Fruit fly (Drosophila melanogaster) whole organism, prepupa: ENCODE measurements around the gene CG13970.

Experiments used
- CG10669 ChIP-seq: fragments of 200-800 bp; sonication (Bioruptor generic); optimal IDR thresholded peaks from 3 replicates; lab custom pipeline; 2018; ENCODE audit warnings: missing biosample characterization, mild to moderate bottlenecking, missing genetic modification characterization, moderate library complexity
- CG3919 ChIP-seq: fragments of 200-800 bp; sonication (Bioruptor generic); optimal IDR thresholded peaks from 3 replicates; lab custom pipeline; 2016; ENCODE audit warnings: missing biosample characterization, missing genetic modification characterization
- CG8119 ChIP-seq: fragments of 200-800 bp; sonication (Bioruptor generic); IDR thresholded peaks from 3 replicates; pipeline ENCODE4 v1.3.6; 2022; ENCODE audit warnings: missing biosample characterization, missing genetic modification characterization
- CG8319 ChIP-seq: fragments of 200-800 bp; sonication (Bioruptor generic); optimal IDR thresholded peaks from 3 replicates; lab custom pipeline; 2016; ENCODE audit warnings: missing biosample characterization, missing genetic modification characterization
- CG8632 ChIP-seq: fragments of 200-800 bp; sonication (Bioruptor generic); optimal IDR thresholded peaks from 3 replicates; lab custom pipeline; 2016; ENCODE audit warnings: missing biosample characterization, missing genetic modification characterization
- Gug ChIP-seq: fragments of 200-800 bp; sonication (Bioruptor generic); IDR thresholded peaks from 2 replicates; pipeline ENCODE4 v1.3.6; 2022; ENCODE audit warnings: missing biosample characterization, missing genetic modification characterization
- OdsH ChIP-seq: fragments of 200-800 bp; sonication (Bioruptor generic); optimal IDR thresholded peaks from 3 replicates; lab custom pipeline; 2016; ENCODE audit warnings: missing biosample characterization, missing genetic modification characterization
- fd59A ChIP-seq: fragments of 200-800 bp; sonication (Bioruptor generic); optimal IDR thresholded peaks from 2 replicates; lab custom pipeline; 2017; ENCODE audit warnings: missing biosample characterization, mild to moderate bottlenecking, missing genetic modification characterization, missing genetic modification reagents
- salr ChIP-seq, 2 experiments: fragments of 200-800 bp; sonication (Bioruptor generic); optimal IDR thresholded peaks; 3 replicates each; lab custom pipeline; 2016 to 2018; ENCODE audit warnings: missing biosample characterization in 2 of 2, missing genetic modification characterization in 2 of 2, mild to moderate bottlenecking in 1 of 2

DNA sequence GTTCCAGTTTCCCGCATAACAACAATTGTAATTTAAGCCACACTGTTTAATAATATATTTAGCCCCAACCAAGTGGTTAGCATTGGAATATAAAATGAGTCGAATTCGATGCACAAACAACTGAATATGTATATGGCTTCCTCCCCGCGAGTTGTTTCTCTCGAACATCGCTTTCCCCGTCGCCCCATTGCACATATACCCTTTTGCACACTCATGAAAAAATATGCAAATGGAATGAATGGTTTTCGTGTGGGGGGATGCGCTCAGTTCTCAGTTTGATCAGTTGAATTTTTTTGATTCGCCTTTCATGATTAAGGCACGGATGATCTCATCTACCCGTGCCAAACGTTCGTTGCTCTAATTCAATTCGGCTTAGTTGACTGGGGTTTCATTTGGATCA is 23.2 kb downstream of the CG13970 start:
- TF ChIP-seq CG10669 (no peak), Gug (no peak), CG8319 (GFP tag; lab: Kevin White, UChicago) (no peak), OdsH (no peak), salr (GFP tag; optimal IDR thresholded peaks at IDR 0.05; lab: Kevin White, UChicago) (no peak), CG8119 (no peak), fd59A (GFP tag; lab: Kevin White, UChicago) (no peak), CG8632 (GFP tag; lab: Kevin White, UChicago) (no peak), CG3919 (GFP tag; lab: Kevin White, UChicago) (no peak)
